Fruit fly (Drosophila melanogaster) whole organism, embryonic: ENCODE measurements around the gene CG7203.

Experiments used
- Abd-B ChIP-seq: fragments of 200-800 bp; sonication (Bioruptor generic); optimal IDR thresholded peaks from 2 replicates; lab custom pipeline; 2018; ENCODE audit warnings: missing biosample characterization, mild to moderate bottlenecking, missing genetic modification characterization, moderate library complexity
- BEAF-32 ChIP-seq: fragments of 200-800 bp; sonication (Bioruptor generic); optimal IDR thresholded peaks from 3 replicates; lab custom pipeline; 2017; ENCODE audit warnings: missing biosample characterization, missing genetic modification characterization, mild to moderate bottlenecking, moderate library complexity, missing genetic modification reagents
- CG11696 ChIP-seq: fragments of 200-800 bp; sonication (Bioruptor generic); IDR thresholded peaks from 2 replicates; pipeline ENCODE4 v1.3.6; 2022; ENCODE audit warnings: missing biosample characterization, missing genetic modification characterization
- CG11723 ChIP-seq: fragments of 200-800 bp; sonication (Bioruptor generic); optimal IDR thresholded peaks from 2 replicates; lab custom pipeline; 2017; ENCODE audit warnings: missing biosample characterization, mild to moderate bottlenecking, missing genetic modification characterization
- CG16813 ChIP-seq: fragments of 200-800 bp; sonication (Bioruptor generic); IDR thresholded peaks from 3 replicates; pipeline ENCODE4 v1.3.6; 2022; ENCODE audit warnings: missing biosample characterization, missing genetic modification characterization; ENCODE audit not compliant: partially characterized antibody
- CG17361 ChIP-seq: fragments of 200-800 bp; sonication (Bioruptor generic); IDR thresholded peaks from 3 replicates; pipeline ENCODE4 v1.3.6; 2022; ENCODE audit warnings: missing biosample characterization, missing genetic modification characterization
- CG6854 ChIP-seq: fragments of 200-800 bp; sonication (Bioruptor generic); optimal IDR thresholded peaks from 3 replicates; lab custom pipeline; 2017; ENCODE audit warnings: missing biosample characterization, mild to moderate bottlenecking, missing genetic modification characterization
- CG9797 ChIP-seq: fragments of 200-800 bp; sonication (Bioruptor generic); optimal IDR thresholded peaks from 3 replicates; lab custom pipeline; 2018; ENCODE audit warnings: missing biosample characterization, mild to moderate bottlenecking, missing genetic modification characterization
- MTF-1 ChIP-seq: fragments of 200-800 bp; sonication (Bioruptor generic); optimal IDR thresholded peaks from 2 replicates; lab custom pipeline; 2018; ENCODE audit warnings: missing biosample characterization, mild to moderate bottlenecking, missing genetic modification characterization, borderline replicate concordance
- Sin3A ChIP-seq: fragments of >200 bp; optimal IDR thresholded peaks from 2 replicates; lab custom pipeline; 2018
- Usf ChIP-seq: fragments of 200-800 bp; sonication (Bioruptor generic); optimal IDR thresholded peaks from 2 replicates; lab custom pipeline; 2017; ENCODE audit warnings: missing genotype, missing biosample characterization, missing genetic modification characterization
- emc ChIP-seq: fragments of 200-800 bp; sonication (Bioruptor generic); optimal IDR thresholded peaks from 2 replicates; lab custom pipeline; 2016; ENCODE audit warnings: missing biosample characterization, missing genetic modification characterization
- ranshi ChIP-seq: fragments of 200-800 bp; sonication (Bioruptor generic); IDR thresholded peaks from 2 replicates; pipeline ENCODE4 v1.3.6; 2022; ENCODE audit warnings: missing biosample characterization, missing genetic modification characterization
- sob ChIP-seq: fragments of 200-800 bp; sonication (Bioruptor generic); IDR thresholded peaks from 2 replicates; pipeline ENCODE4 v1.3.6; 2022; ENCODE audit warnings: missing biosample characterization, missing genetic modification characterization

DNA sequence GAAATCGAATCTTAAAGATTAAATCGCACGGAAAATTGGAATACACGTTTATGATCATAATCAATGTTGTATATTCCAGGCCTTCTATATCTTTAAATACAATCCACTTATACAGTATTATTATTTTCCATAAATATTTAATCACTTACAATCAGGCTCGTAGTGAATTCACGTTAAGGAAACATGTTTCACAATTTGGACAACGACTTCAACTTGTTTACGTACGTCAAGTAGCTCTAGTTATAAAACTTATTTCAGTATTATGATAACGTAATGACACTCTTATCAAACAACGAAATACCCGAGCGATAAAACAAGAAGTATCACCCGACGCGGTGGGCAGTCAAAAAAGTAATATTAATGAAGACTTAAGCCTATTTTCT is 38.4 kb upstream of the CG7203 start:
- TF ChIP-seq CG9797 (GFP tag; lab: Kevin White, UChicago) (no peak), Abd-B (GFP tag; lab: Kevin White, UChicago) (no peak), sob (GFP tag; lab: Robert Waterston, UW) (no peak), Sin3A (no peak), BEAF-32 (GFP tag; lab: Kevin White, UChicago) (no peak), CG16813 (GFP tag; lab: Robert Waterston, UW) (no peak), CG11696 (GFP tag; lab: Robert Waterston, UW) (no peak), Usf (GFP tag; lab: Kevin White, UChicago) (no peak), emc (GFP tag; lab: Kevin White, UChicago) (no peak), ranshi (GFP tag; lab: Robert Waterston, UW) (no peak), CG11723 (no peak), CG17361 (GFP tag; lab: Robert Waterston, UW) (no peak), MTF-1 (no peak), CG6854 (GFP tag; lab: Kevin White, UChicago) (no peak)
